Worm (Caenorhabditis elegans) whole organism, mixed stage, embryonic: ENCODE measurements around the gene srx-129.

Experiments
- ceh-83 ChIP-seq: fragments of 200-800 bp; sonication (Bioruptor generic); optimal IDR thresholded peaks from 2 replicates; lab custom pipeline; 2018; ENCODE audit warnings: mild to moderate bottlenecking, missing genetic modification characterization, missing compliant biosample characterization
- ces-1 ChIP-seq: fragments of 150-350 bp; optimal IDR thresholded peaks from 2 replicates; lab custom pipeline; 2014; ENCODE audit warnings: missing biosample characterization, missing genetic modification reagents, missing genetic modification characterization
- drap-1 ChIP-seq: fragments of 200-800 bp; sonication (Bioruptor generic); optimal IDR thresholded peaks from 3 replicates; lab custom pipeline; 2018; ENCODE audit warnings: mild to moderate bottlenecking, missing genetic modification characterization, missing compliant biosample characterization
- elt-1 ChIP-seq: sonication (generic microtip); optimal IDR thresholded peaks from 2 replicates; lab custom pipeline; 2017; ENCODE audit warnings: missing genetic modification characterization, mild to moderate bottlenecking, missing compliant biosample characterization, antibody characterized with exemption, moderate library complexity, borderline replicate concordance; ENCODE audit not compliant: insufficient read depth
- elt-3 ChIP-seq: fragments of 150-350 bp; optimal IDR thresholded peaks from 2 replicates; lab custom pipeline; 2014; ENCODE audit warnings: missing biosample characterization, missing genetic modification characterization
- nhr-12 ChIP-seq: fragments of 150-350 bp; optimal IDR thresholded peaks from 2 replicates; lab custom pipeline; 2014; ENCODE audit warnings: missing biosample characterization, missing genetic modification characterization
- nhr-237 ChIP-seq: fragments of 150-350 bp; optimal IDR thresholded peaks from 2 replicates; lab custom pipeline; 2014; ENCODE audit warnings: missing biosample characterization, missing genetic modification characterization
- nhr-28 ChIP-seq: fragments of 150-350 bp; optimal IDR thresholded peaks from 2 replicates; lab custom pipeline; 2014; ENCODE audit warnings: missing biosample characterization, missing genetic modification characterization
- pha-4 ChIP-seq: fragments of 150-350 bp; optimal IDR thresholded peaks from 2 replicates; lab custom pipeline; 2018; ENCODE audit warnings: missing biosample characterization, missing genetic modification reagents, missing genetic modification characterization
- snpc-4 ChIP-seq: fragments of 150-350 bp; optimal IDR thresholded peaks from 2 replicates; lab custom pipeline; 2014; ENCODE audit warnings: missing biosample characterization, missing genetic modification characterization
- unc-120 ChIP-seq: sonication (generic microtip); optimal IDR thresholded peaks from 2 replicates; lab custom pipeline; 2017; ENCODE audit warnings: missing genetic modification characterization, missing compliant biosample characterization; ENCODE audit not compliant: poor library complexity, severe bottlenecking
- unc-39 ChIP-seq: fragments of 150-350 bp; optimal IDR thresholded peaks from 2 replicates; lab custom pipeline; 2014; ENCODE audit warnings: missing biosample characterization, missing genetic modification characterization
- ztf-11 ChIP-seq: fragments of 150-350 bp; optimal IDR thresholded peaks from 2 replicates; lab custom pipeline; 2014; ENCODE audit warnings: missing biosample characterization, missing genetic modification characterization

DNA sequence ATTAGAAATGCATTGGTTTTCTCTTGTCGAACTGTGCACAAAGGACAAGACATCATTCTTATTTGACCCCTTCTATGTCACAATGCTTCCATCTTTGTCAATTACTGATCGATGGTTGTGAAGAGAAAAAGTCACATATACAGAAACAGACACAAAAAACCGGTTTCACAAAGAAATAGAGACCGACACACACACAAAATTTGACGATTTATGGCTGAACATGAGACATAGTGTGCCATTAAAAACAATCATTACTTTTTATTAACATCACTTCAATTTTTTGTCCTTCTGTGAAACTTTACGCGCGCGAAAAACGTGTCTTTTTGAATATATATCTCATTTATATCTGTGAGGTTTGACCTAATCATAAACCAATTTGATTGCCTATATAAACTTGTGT, 43.5 kb upstream of the srx-129 start:
- TF ChIP-seq nhr-237 (tag; lab: Kevin White, UChicago) = no peak
- no peak for TF ChIP-seq nhr-28 (tag; lab: Kevin White, UChicago)
- TF ChIP-seq ces-1 (GFP tag; lab: Kevin White, UChicago) = no peak
- no peak for TF ChIP-seq ztf-11 (tag; lab: Kevin White, UChicago)
- no peak for TF ChIP-seq nhr-12
- no peak for TF ChIP-seq pha-4
- TF ChIP-seq unc-39 (tag; lab: Kevin White, UChicago) = no peak
- TF ChIP-seq ceh-83 (GFP tag; lab: Kevin White, UChicago) = no peak
- no peak for TF ChIP-seq snpc-4 (tag; lab: Kevin White, UChicago)
- no peak for TF ChIP-seq elt-1 (tag; lab: Kevin White, UChicago)
- no peak for TF ChIP-seq unc-120 (tag; lab: Kevin White, UChicago)
- no peak for TF ChIP-seq drap-1
- TF ChIP-seq elt-3 = no peak
